Fruit fly (Drosophila melanogaster) whole organism, pupa: ENCODE measurements around the gene CG6508.
A peak's percentile ranks its signal among the peaks of the same experiment; 100 is the strongest.

Experiments
- CG10348 ChIP-seq: fragments of 200-800 bp; sonication (Bioruptor generic); IDR thresholded peaks from 2 replicates; pipeline ENCODE4 v1.3.6; 2022; ENCODE audit warnings: missing biosample characterization, missing genetic modification characterization
- CG12605 ChIP-seq: fragments of 200-800 bp; sonication (Bioruptor generic); IDR thresholded peaks from 2 replicates; pipeline ENCODE4 v1.3.6; 2022; ENCODE audit warnings: missing biosample characterization, missing genetic modification characterization
- CG13204 ChIP-seq: fragments of 200-800 bp; sonication (Bioruptor generic); optimal IDR thresholded peaks from 2 replicates; lab custom pipeline; 2018; ENCODE audit warnings: missing biosample characterization, mild to moderate bottlenecking, missing genetic modification characterization, moderate library complexity
- CG14655 ChIP-seq: fragments of 200-800 bp; sonication (Bioruptor generic); optimal IDR thresholded peaks from 3 replicates; lab custom pipeline; 2017; ENCODE audit warnings: mild to moderate bottlenecking, missing biosample characterization, missing genetic modification reagents, missing genetic modification characterization
- CG15710 ChIP-seq: fragments of 200-800 bp; sonication (Bioruptor generic); optimal IDR thresholded peaks from 2 replicates; lab custom pipeline; 2018; ENCODE audit warnings: missing biosample characterization, mild to moderate bottlenecking, missing genetic modification characterization, moderate library complexity
- CG17806 ChIP-seq: fragments of 200-800 bp; sonication (Bioruptor generic); optimal IDR thresholded peaks from 2 replicates; lab custom pipeline; 2018; ENCODE audit warnings: missing biosample characterization, mild to moderate bottlenecking, missing genetic modification characterization, moderate library complexity
- CG32121 ChIP-seq: fragments of 200-800 bp; sonication (Bioruptor generic); IDR thresholded peaks from 2 replicates; pipeline ENCODE4 v1.3.6; 2022; ENCODE audit warnings: missing biosample characterization, missing genetic modification characterization
- CG34367 ChIP-seq: fragments of 200-800 bp; sonication (Bioruptor generic); optimal IDR thresholded peaks from 2 replicates; lab custom pipeline; 2018; ENCODE audit warnings: missing biosample characterization, mild to moderate bottlenecking, missing genetic modification characterization
- CG4496 ChIP-seq: fragments of 200-800 bp; sonication (Bioruptor generic); IDR thresholded peaks from 3 replicates; pipeline ENCODE4 v1.3.6; 2022; ENCODE audit warnings: missing biosample characterization, missing genetic modification characterization
- CG8159 ChIP-seq: fragments of 200-800 bp; sonication (Bioruptor generic); optimal IDR thresholded peaks from 3 replicates; lab custom pipeline; 2018; ENCODE audit warnings: missing biosample characterization, mild to moderate bottlenecking, missing genetic modification characterization, moderate library complexity
- CG8301 ChIP-seq: fragments of 200-800 bp; sonication (Bioruptor generic); optimal IDR thresholded peaks from 2 replicates; lab custom pipeline; 2018; ENCODE audit warnings: missing biosample characterization, mild to moderate bottlenecking, missing genetic modification characterization
- CG9948 ChIP-seq: fragments of 200-800 bp; sonication (Bioruptor generic); optimal IDR thresholded peaks from 2 replicates; lab custom pipeline; 2018; ENCODE audit warnings: missing biosample characterization, mild to moderate bottlenecking, missing genetic modification characterization, moderate library complexity
- D1 ChIP-seq: fragments of 200-800 bp; sonication (Bioruptor generic); optimal IDR thresholded peaks from 2 replicates; lab custom pipeline; 2018; ENCODE audit warnings: missing biosample characterization, mild to moderate bottlenecking, missing genetic modification characterization, moderate library complexity
- EcR ChIP-seq: fragments of 200-800 bp; sonication (Bioruptor generic); optimal IDR thresholded peaks from 3 replicates; lab custom pipeline; 2019; ENCODE audit warnings: missing biosample characterization, missing genetic modification characterization, mild to moderate bottlenecking, moderate library complexity, missing genetic modification reagents
- Ets98B ChIP-seq: fragments of 200-800 bp; sonication (Bioruptor generic); IDR thresholded peaks from 2 replicates; pipeline ENCODE4 v1.3.6; 2022; ENCODE audit warnings: missing biosample characterization, missing genetic modification characterization
- Pif1A ChIP-seq: fragments of 200-800 bp; sonication (Bioruptor generic); optimal IDR thresholded peaks from 3 replicates; lab custom pipeline; 2016; ENCODE audit warnings: missing biosample characterization, missing genetic modification characterization
- Pif1B ChIP-seq: fragments of 200-800 bp; sonication (Bioruptor generic); optimal IDR thresholded peaks from 3 replicates; lab custom pipeline; 2016; ENCODE audit warnings: missing biosample characterization, missing genetic modification characterization
- Snoo ChIP-seq: fragments of 200-800 bp; sonication (Bioruptor generic); optimal IDR thresholded peaks from 3 replicates; lab custom pipeline; 2017; ENCODE audit warnings: missing biosample characterization, mild to moderate bottlenecking, missing genetic modification characterization, inconsistent platforms
- fd96Ca ChIP-seq: fragments of 200-800 bp; sonication (Bioruptor generic); IDR thresholded peaks from 3 replicates; pipeline ENCODE4 v1.3.6; 2022; ENCODE audit warnings: missing biosample characterization, missing genetic modification characterization
- gl ChIP-seq: fragments of 200-800 bp; sonication (Bioruptor generic); optimal IDR thresholded peaks from 2 replicates; lab custom pipeline; 2018; ENCODE audit warnings: missing biosample characterization, mild to moderate bottlenecking, missing genetic modification characterization
- rn ChIP-seq: fragments of 200-800 bp; sonication (Bioruptor generic); IDR thresholded peaks from 2 replicates; pipeline ENCODE4 v1.3.6; 2022; ENCODE audit warnings: missing biosample characterization, missing genetic modification characterization

The CG6508 gene

DNA sequence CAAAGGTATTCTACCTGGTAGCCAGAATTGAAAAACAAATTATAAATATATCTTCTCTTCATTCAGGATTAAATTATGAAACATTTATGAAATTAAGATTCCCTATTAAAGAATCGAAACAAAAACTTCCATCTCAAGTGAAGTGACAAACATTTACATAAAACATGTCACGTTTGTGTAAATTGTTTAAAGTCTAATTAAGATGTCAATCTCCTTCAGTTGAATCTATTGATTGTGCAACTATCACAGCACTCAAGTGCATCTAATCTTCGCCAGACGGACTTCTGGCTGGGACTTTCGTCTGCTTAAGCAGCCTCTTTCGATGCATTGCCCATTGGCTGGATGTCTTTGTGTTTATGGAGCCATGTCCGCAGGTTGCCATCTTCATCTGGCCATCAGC, 26.8 kb upstream of the CG6508 start:
- TF ChIP-seq CG14655 (GFP tag; lab: Kevin White, UChicago) (peak; percentile 53), Snoo (tag; lab: Kevin White, UChicago) (no peak), CG9948 (tag; lab: Kevin White, UChicago) (peak; percentile 46)

DNA sequence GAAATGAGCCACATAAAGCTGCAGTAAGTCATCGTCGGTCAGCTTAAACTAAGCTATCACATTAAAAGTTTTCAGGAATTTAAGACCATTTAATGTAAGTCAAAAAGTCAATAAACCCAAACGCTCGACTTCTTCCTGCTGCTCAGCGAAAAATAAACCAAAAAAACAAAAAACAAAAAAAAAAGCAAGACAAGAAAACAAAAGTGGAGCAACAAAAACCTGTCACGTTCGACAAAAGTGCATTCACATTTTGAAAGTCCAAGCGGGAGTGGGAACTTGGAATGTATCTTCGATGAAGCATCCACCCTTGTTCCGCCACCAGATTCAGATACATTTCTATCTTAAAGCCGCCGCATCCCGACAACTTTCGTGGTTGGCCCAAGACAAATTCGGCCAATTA, 24.9 kb upstream of the CG6508 start:
- TF ChIP-seq CG15710 (tag; lab: Kevin White, UChicago) (peak; percentile 36), CG9948 (tag; lab: Kevin White, UChicago) (no peak), EcR (GFP tag; lab: Kevin White, UChicago) (peak; percentile 46), CG13204 (GFP tag; lab: Kevin White, UChicago) (no peak), CG34367 (tag; lab: Kevin White, UChicago) (no peak), CG10348 (GFP tag; lab: Robert Waterston, UW) (no peak), CG12605 (no peak), CG32121 (GFP tag; lab: Robert Waterston, UW) (no peak), Snoo (tag; lab: Kevin White, UChicago) (peak; percentile 9), fd96Ca (GFP tag; lab: Robert Waterston, UW) (no peak), CG17806 (tag; lab: Kevin White, UChicago) (no peak), gl (tag; lab: Kevin White, UChicago) (peak; percentile 56), CG8159 (tag; lab: Kevin White, UChicago) (peak; percentile 35), Pif1A (peak; percentile 29), CG14655 (GFP tag; lab: Kevin White, UChicago) (no peak), CG4496 (GFP tag; lab: Robert Waterston, UW) (no peak), CG8301 (no peak), rn (GFP tag; lab: Robert Waterston, UW) (no peak), Pif1B (GFP tag; lab: Kevin White, UChicago) (peak; percentile 42), Ets98B (GFP tag; lab: Robert Waterston, UW) (no peak), D1 (tag; lab: Kevin White, UChicago) (no peak)

DNA sequence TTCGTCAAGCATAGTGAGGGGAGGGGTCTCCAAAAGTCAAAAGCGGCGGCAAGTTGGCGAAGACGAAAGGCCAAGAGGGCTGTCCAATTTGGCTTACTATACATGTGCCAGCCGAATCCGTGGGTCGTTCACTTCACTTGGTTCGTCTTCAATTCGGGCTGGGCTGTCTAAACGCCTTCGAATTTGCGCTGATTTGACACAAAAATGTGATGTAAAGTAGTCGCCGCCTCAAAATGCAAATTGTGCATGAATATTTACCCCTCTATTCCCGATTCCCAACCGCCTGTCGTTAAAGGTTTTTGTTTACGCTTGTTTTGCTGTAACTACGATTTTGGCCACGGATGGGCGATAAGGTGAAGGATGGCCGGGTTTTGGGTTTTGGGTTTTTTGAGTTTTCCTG, 23.2 kb upstream of the CG6508 start:
- TF ChIP-seq CG4496 (GFP tag; lab: Robert Waterston, UW) (no peak), CG9948 (tag; lab: Kevin White, UChicago) (no peak), CG10348 (GFP tag; lab: Robert Waterston, UW) (no peak), rn (GFP tag; lab: Robert Waterston, UW) (no peak), D1 (tag; lab: Kevin White, UChicago) (no peak), CG13204 (GFP tag; lab: Kevin White, UChicago) (no peak), CG17806 (tag; lab: Kevin White, UChicago) (no peak), CG34367 (tag; lab: Kevin White, UChicago) (no peak), Pif1B (GFP tag; lab: Kevin White, UChicago) (no peak), gl (tag; lab: Kevin White, UChicago) (no peak), CG32121 (GFP tag; lab: Robert Waterston, UW) (no peak), Snoo (tag; lab: Kevin White, UChicago) (no peak), CG8159 (tag; lab: Kevin White, UChicago) (no peak), EcR (GFP tag; lab: Kevin White, UChicago) (no peak), Pif1A (no peak), fd96Ca (GFP tag; lab: Robert Waterston, UW) (no peak), CG8301 (no peak), CG12605 (no peak), CG15710 (tag; lab: Kevin White, UChicago) (no peak), Ets98B (GFP tag; lab: Robert Waterston, UW) (no peak)

DNA sequence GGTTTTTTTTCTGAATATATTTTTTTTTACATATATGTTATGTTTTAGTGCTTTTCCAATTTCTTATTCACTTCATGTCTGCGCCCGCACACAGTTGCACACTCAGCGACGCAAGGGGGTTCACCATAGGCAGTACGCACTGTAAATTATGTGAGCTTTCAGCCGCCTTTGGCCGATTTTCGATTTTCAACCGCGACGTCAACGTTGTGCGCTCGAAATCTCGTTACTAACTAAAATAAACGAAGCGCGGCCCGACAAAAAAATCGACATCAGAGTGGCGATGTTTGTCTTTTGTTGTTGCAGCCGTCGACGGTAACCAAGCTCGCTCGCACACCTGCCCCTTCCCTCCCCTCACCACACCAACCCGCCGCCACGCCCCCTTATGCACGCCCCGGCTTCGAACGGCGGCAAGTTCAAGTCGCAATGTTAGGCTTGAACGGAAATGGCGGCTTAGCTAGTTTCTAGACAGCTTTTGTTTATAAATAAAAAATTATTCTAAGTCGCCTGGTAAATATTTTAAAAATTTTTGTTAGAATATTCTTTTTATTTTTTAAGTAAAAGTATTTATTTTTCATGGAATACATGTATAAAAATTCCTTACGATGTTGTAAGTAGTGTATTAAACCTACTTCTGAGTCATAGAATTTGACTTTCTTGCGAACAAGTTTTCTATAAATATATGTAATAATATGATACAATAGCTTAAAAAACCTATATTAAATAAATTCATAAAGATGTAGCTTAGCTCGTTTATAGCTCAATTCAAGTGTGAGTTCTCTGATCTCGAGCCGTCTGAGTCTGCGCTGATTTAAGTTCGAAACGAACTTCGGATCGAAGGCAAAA, 17.8 kb upstream of the CG6508 start, which contains the start of gene CG31869:
CG31869 (minus strand) TSS at position 233 of the 843 bp plus-strand sequence.
- TF ChIP-seq gl (tag; lab: Kevin White, UChicago) (peak; percentile 4), CG9948 (tag; lab: Kevin White, UChicago) (peak; percentile 7), rn (GFP tag; lab: Robert Waterston, UW) (0 out of 2 replicates have a peak, but pooled peaks have one; percentile 14), Pif1A (peak; percentile 30), CG8159 (tag; lab: Kevin White, UChicago) (peak; percentile 6), CG15710 (tag; lab: Kevin White, UChicago) (no peak), CG13204 (GFP tag; lab: Kevin White, UChicago) (peak; percentile 78), EcR (GFP tag; lab: Kevin White, UChicago) (no peak), CG12605 (no peak), Pif1B (GFP tag; lab: Kevin White, UChicago) (peak; percentile 19), D1 (tag; lab: Kevin White, UChicago) (no peak), CG34367 (tag; lab: Kevin White, UChicago) (peak; percentile 10), Snoo (tag; lab: Kevin White, UChicago) (no peak), CG8301 (no peak), Ets98B (GFP tag; lab: Robert Waterston, UW) (peak; percentile 43; the same call in 1 of the 2 replicates), CG10348 (GFP tag; lab: Robert Waterston, UW) (no peak), CG4496 (GFP tag; lab: Robert Waterston, UW) (peak; percentile 63; the same call in 2 of the 3 replicates), CG32121 (GFP tag; lab: Robert Waterston, UW) (peak; percentile 52), CG14655 (GFP tag; lab: Kevin White, UChicago) (peak; percentile 11), CG17806 (tag; lab: Kevin White, UChicago) (peak; percentile 7), fd96Ca (GFP tag; lab: Robert Waterston, UW) (peak; percentile 63; the same call in 1 of the 3 replicates)
